Worm (Caenorhabditis elegans): ENCODE results near the gene prdx-6.

DNA sequence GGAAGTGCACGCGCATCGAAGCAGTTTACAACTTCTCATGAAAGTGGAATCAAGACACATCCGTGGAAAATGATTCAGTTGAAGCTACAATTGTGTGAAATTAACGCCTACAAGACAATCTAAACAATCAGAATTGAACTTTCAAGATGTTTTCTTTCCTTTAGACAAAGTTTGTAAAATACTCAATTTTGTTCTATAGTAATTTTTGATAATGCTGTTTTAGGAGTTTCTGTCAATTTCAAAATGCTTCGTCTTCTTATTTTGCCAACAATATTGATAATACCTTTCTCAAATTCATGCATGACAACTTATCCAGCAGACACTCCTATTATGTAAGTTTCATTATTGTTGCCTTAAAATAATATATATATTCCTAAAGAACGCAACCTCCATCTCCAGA, 50.8 kb downstream of the prdx-6 start, which contains the start of gene T21D12.11:
- TF ChIP-seq egl-27 (tag; optimal IDR thresholded peaks at IDR 0.05) (no peak), mxl-2 (GFP tag; conservative IDR thresholded peaks at IDR 0.05) (no peak), aly-2 (tag; optimal IDR thresholded peaks at IDR 0.05) (no peak), daf-12 (tag; optimal IDR thresholded peaks at IDR 0.05) (no peak), ama-1 (optimal IDR thresholded peaks at IDR 0.05) (no peak), ctbp-1 (GFP tag; IDR thresholded peaks at IDR 0.05) (no peak), pha-4 (GFP tag; IDR thresholded peaks at IDR 0.05) (no peak), pha-4 (tag; optimal IDR thresholded peaks at IDR 0.05) (no peak), lin-15B (tag; optimal IDR thresholded peaks at IDR 0.05) (no peak), spr-1 (tag; optimal IDR thresholded peaks at IDR 0.05) (no peak), sdz-12 (GFP tag; optimal IDR thresholded peaks at IDR 0.05) (no peak), snpc-4 (tag; optimal IDR thresholded peaks at IDR 0.05) (no peak), saeg-2 (GFP tag; IDR thresholded peaks at IDR 0.05) (no peak)
